Worm (Caenorhabditis elegans) whole organism, L4 larva: ENCODE measurements around the gene ztf-8.

Source experiments
- ceh-32 ChIP-seq: sonication (generic microtip); optimal IDR thresholded peaks from 2 replicates; lab custom pipeline; 2016; ENCODE audit warnings: mild to moderate bottlenecking, missing genetic modification characterization, missing compliant biosample characterization; ENCODE audit not compliant: poor library complexity
- ceh-82 ChIP-seq: sonication (generic microtip); optimal IDR thresholded peaks from 2 replicates; lab custom pipeline; 2017; ENCODE audit warnings: missing biosample characterization, missing genetic modification characterization
- lin-39 ChIP-seq: fragments of 150-350 bp; optimal IDR thresholded peaks from 2 replicates; lab custom pipeline; 2014; ENCODE audit warnings: missing biosample characterization, missing genetic modification reagents, missing genetic modification characterization
- lir-3 ChIP-seq: sonication (generic microtip); optimal IDR thresholded peaks from 2 replicates; lab custom pipeline; 2016; ENCODE audit warnings: mild to moderate bottlenecking, missing genetic modification characterization, missing compliant biosample characterization
- mdl-1 ChIP-seq, 2 experiments: fragments of 150-350 bp in 1 of 2; sonication (generic microtip) in 1 of 2; optimal IDR thresholded peaks; 2 replicates each; lab custom pipeline; 2014 to 2017; ENCODE audit warnings: missing biosample characterization in 2 of 2, missing genetic modification characterization in 2 of 2
- mep-1 ChIP-seq: fragments of 150-350 bp; sonication (generic microtip); optimal IDR thresholded peaks from 3 replicates; lab custom pipeline; 2014; ENCODE audit warnings: missing biosample characterization, missing genetic modification characterization
- nhr-48 ChIP-seq: sonication (generic microtip); optimal IDR thresholded peaks from 2 replicates; lab custom pipeline; 2016; ENCODE audit warnings: mild to moderate bottlenecking, missing genetic modification characterization, missing compliant biosample characterization
- nhr-76 ChIP-seq: fragments of 150-350 bp; optimal IDR thresholded peaks from 2 replicates; lab custom pipeline; 2014; ENCODE audit warnings: missing biosample characterization, missing genetic modification characterization
- nhr-77 ChIP-seq: fragments of 150-350 bp; optimal IDR thresholded peaks from 2 replicates; lab custom pipeline; 2014; ENCODE audit warnings: missing biosample characterization, missing genetic modification characterization
- sdz-12 ChIP-seq: fragments of 200-800 bp; sonication (Bioruptor generic); optimal IDR thresholded peaks from 2 replicates; lab custom pipeline; 2018; ENCODE audit warnings: mild to moderate bottlenecking, missing genetic modification characterization, missing compliant biosample characterization
- tag-97 ChIP-seq: fragments of 200-800 bp; sonication (Bioruptor generic); IDR thresholded peaks from 2 replicates; pipeline ENCODE4 v1.3.6; 2022; ENCODE audit warnings: missing genetic modification characterization, missing compliant biosample characterization

DNA sequence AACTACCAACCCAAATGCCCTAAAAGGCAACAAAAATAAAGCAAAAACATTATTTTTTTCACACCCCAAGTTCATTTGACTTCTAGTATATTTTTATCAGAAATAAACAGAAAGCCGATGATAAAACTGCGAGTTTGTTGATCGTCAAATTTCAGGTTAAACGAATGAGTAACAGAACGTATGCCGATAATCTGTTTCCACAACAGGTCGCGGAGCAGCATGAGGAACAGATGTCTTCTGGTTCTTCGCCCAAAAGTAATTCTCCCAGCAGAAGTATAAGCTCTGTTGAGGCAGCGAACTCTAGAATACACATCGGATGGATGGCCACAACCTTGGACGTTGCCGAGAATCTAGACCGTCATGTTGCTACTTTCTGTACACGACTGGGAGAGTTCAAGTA is 42.9 kb downstream of the ztf-8 start, which contains the start of gene prmt-5:
- no peak for TF ChIP-seq ceh-82 (tag; lab: Kevin White, UChicago)
- no peak for TF ChIP-seq mdl-1 (tag; optimal IDR thresholded peaks at IDR 0.05; lab: Kevin White, UChicago)
- peak; percentile 47 for TF ChIP-seq mep-1 (tag; lab: Kevin White, UChicago)
- no peak for TF ChIP-seq lir-3 (tag; lab: Kevin White, UChicago)
- TF ChIP-seq nhr-76 (tag; lab: Kevin White, UChicago): no peak
- TF ChIP-seq nhr-77: peak; percentile 38
- no peak for TF ChIP-seq tag-97
- no peak for TF ChIP-seq ceh-32 (tag; lab: Kevin White, UChicago)
- TF ChIP-seq lin-39: no peak
- TF ChIP-seq sdz-12 (GFP tag; lab: Kevin White, UChicago): peak; percentile 48
- no peak for TF ChIP-seq nhr-48 (tag; lab: Kevin White, UChicago)
